Worm (Caenorhabditis elegans) whole organism, L3 larva: Measurements from ENCODE around the gene F14D7.8.

Experiments
- lin-15B ChIP-seq: fragments of 150-350 bp; optimal IDR thresholded peaks from 2 replicates; lab custom pipeline; 2014; ENCODE audit warnings: missing biosample characterization, missing genetic modification characterization
- nhr-25 ChIP-seq: sonication (generic microtip); optimal IDR thresholded peaks from 2 replicates; lab custom pipeline; 2017; ENCODE audit warnings: missing biosample characterization, missing genetic modification characterization

DNA sequence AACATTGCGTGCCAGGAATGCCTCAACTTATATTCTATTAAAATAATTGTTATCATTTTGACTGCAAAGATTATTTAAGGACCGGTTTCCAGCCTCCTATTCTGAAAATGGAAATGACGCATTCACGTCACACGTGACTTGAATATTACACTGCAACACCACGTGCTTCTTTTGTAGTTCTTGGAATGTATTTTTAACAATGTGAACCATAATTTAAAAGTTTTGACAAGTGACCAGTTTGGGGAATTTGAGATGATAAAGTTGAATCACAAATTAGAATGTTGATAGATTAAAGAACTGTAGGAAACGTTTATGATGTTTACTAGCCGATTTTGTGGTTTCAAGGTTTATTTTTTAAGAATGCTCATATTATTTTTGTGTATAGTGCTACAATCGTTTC lies 29.1 kb upstream of the F14D7.8 start, which contains the start of gene F47B8.10:
- TF ChIP-seq nhr-25 (no peak), lin-15B (tag; lab: Kevin White, UChicago) (no peak)
